Worm (Caenorhabditis elegans) whole organism, L2 larva: ENCODE measurements around the gene igcm-4.

Source experiments
- ZK546.5 ChIP-seq: sonication (generic microtip); optimal IDR thresholded peaks from 2 replicates; lab custom pipeline; 2017; ENCODE audit warnings: missing biosample characterization, missing genetic modification characterization
- aly-2 ChIP-seq: fragments of 150-350 bp; optimal IDR thresholded peaks from 2 replicates; lab custom pipeline; 2014; ENCODE audit warnings: missing biosample characterization, missing genetic modification characterization
- ceh-16 ChIP-seq: fragments of 150-350 bp; optimal IDR thresholded peaks from 2 replicates; lab custom pipeline; 2014; ENCODE audit warnings: missing biosample characterization, missing genetic modification characterization
- ceh-82 ChIP-seq: fragments of 150-350 bp; optimal IDR thresholded peaks from 2 replicates; lab custom pipeline; 2014; ENCODE audit warnings: missing biosample characterization, missing genetic modification characterization
- lin-39 ChIP-seq: fragments of 150-350 bp; optimal IDR thresholded peaks from 2 replicates; lab custom pipeline; 2014; ENCODE audit warnings: missing biosample characterization, missing genetic modification reagents, missing genetic modification characterization
- nhr-12 ChIP-seq: fragments of 150-350 bp; optimal IDR thresholded peaks from 2 replicates; lab custom pipeline; 2014; ENCODE audit warnings: missing biosample characterization, missing genetic modification characterization
- snpc-4 ChIP-seq: fragments of 150-350 bp; optimal IDR thresholded peaks from 2 replicates; lab custom pipeline; 2014; ENCODE audit warnings: missing biosample characterization, missing genetic modification characterization

ce11 chrX:2035172-2035571, 11.0 kb downstream of the igcm-4 start, which contains the start of gene ergi-1:
- TF ChIP-seq ZK546.5 (tag; lab: Kevin White, UChicago) (no peak), snpc-4 (no peak), ceh-16 (tag; lab: Kevin White, UChicago) (no peak), ceh-82 (tag; lab: Kevin White, UChicago) (no peak), aly-2 (tag; lab: Kevin White, UChicago) (no peak), nhr-12 (tag; lab: Kevin White, UChicago) (no peak), lin-39 (tag; lab: Kevin White, UChicago) (no peak)
